Worm (Caenorhabditis elegans): ENCODE data around the gene Y25C1A.2.

DNA sequence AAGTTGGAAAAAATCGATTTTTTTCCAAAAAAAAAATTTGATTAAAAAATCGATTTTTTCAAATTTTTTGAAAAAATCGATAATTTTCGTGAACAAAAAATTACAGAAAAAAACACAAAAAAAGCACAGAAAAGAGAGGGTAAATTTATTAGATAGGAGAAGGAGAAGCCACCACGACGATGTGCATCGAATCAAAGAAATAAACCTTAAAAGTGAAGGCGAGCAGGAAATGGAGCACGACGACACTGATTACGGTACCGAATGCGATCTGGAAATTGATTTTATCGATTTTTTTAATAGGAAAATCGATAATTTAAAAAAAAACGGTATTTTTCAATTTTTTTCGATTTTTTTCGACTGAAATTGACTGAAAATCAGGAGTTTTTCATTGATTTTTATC, 47.3 kb upstream of the Y25C1A.2 start:
- TF ChIP-seq C38D4.7 (GFP tag; optimal IDR thresholded peaks at IDR 0.05) (no peak), pag-3 (tag; optimal IDR thresholded peaks at IDR 0.05; ENCODE audit: borderline replicate concordance) (no peak), K02D7.2 (tag; optimal IDR thresholded peaks at IDR 0.05) (no peak), madf-2 (tag; optimal IDR thresholded peaks at IDR 0.05) (no peak)
